Fruit fly (Drosophila melanogaster) whole organism, embryonic: ENCODE data around the gene nerfin-2.
A peak's percentile ranks its signal among the peaks of the same experiment; 100 is the strongest.

Source experiments
- Bgb ChIP-seq: fragments of 200-800 bp; sonication (Bioruptor generic); IDR thresholded peaks from 2 replicates; pipeline ENCODE4 v1.3.6; 2022; ENCODE audit warnings: missing biosample characterization, missing genetic modification characterization; ENCODE audit not compliant: partially characterized antibody
- CG1233 ChIP-seq: fragments of 200-800 bp; sonication (Bioruptor generic); optimal IDR thresholded peaks from 4 replicates; lab custom pipeline; 2018; ENCODE audit warnings: missing biosample characterization, mild to moderate bottlenecking, missing genetic modification characterization
- CG13287 ChIP-seq: fragments of 200-800 bp; sonication (Bioruptor generic); IDR thresholded peaks from 2 replicates; pipeline ENCODE4 v1.3.6; 2022; ENCODE audit warnings: missing biosample characterization, missing genetic modification characterization; ENCODE audit not compliant: partially characterized antibody
- CG15479 ChIP-seq: fragments of 200-800 bp; sonication (Bioruptor generic); optimal IDR thresholded peaks from 3 replicates; lab custom pipeline; 2019; ENCODE audit warnings: missing biosample characterization, mild to moderate bottlenecking, missing genetic modification characterization, moderate library complexity
- CG15514 ChIP-seq: fragments of 200-800 bp; sonication (Bioruptor generic); optimal IDR thresholded peaks from 3 replicates; lab custom pipeline; 2017; ENCODE audit warnings: missing biosample characterization, missing genetic modification characterization, mild to moderate bottlenecking, moderate library complexity, missing genetic modification reagents
- CG17829 ChIP-seq: fragments of 200-800 bp; optimal IDR thresholded peaks from 2 replicates; lab custom pipeline; 2019; ENCODE audit warnings: missing biosample characterization, mild to moderate bottlenecking, missing genetic modification characterization, moderate library complexity
- CG2116 ChIP-seq: fragments of 200-800 bp; sonication (Bioruptor generic); optimal IDR thresholded peaks from 3 replicates; lab custom pipeline; 2018; ENCODE audit warnings: missing biosample characterization, mild to moderate bottlenecking, missing genetic modification characterization
- CG2712 ChIP-seq: fragments of 200-800 bp; optimal IDR thresholded peaks from 3 replicates; lab custom pipeline; 2019; ENCODE audit warnings: missing biosample characterization, mild to moderate bottlenecking, missing genetic modification characterization, moderate library complexity
- CG31224 ChIP-seq: fragments of 200-800 bp; sonication (Bioruptor generic); IDR thresholded peaks from 2 replicates; pipeline ENCODE4 v1.3.6; 2022; ENCODE audit warnings: missing biosample characterization, missing genetic modification characterization
- CG31388 ChIP-seq: fragments of 200-800 bp; sonication (Bioruptor generic); optimal IDR thresholded peaks from 2 replicates; lab custom pipeline; 2016; ENCODE audit warnings: missing biosample characterization, missing genetic modification characterization
- CG4424 ChIP-seq: fragments of 200-800 bp; sonication (Bioruptor generic); optimal IDR thresholded peaks from 3 replicates; lab custom pipeline; 2016; ENCODE audit warnings: missing biosample characterization, missing genetic modification characterization
- CG8290 ChIP-seq, 3 experiments: fragments of 200-800 bp; sonication (Bioruptor generic); optimal IDR thresholded peaks; 2 replicates each; lab custom pipeline; 2016 to 2019; ENCODE audit warnings: missing biosample characterization in 3 of 3, missing genetic modification characterization in 3 of 3, mild to moderate bottlenecking in 2 of 3, moderate library complexity in 1 of 3
- D19A ChIP-seq: fragments of 200-800 bp; optimal IDR thresholded peaks from 3 replicates; lab custom pipeline; 2019; ENCODE audit warnings: missing biosample characterization, mild to moderate bottlenecking, missing genetic modification characterization, moderate library complexity
- Doc3 ChIP-seq: fragments of 200-800 bp; sonication (Bioruptor generic); IDR thresholded peaks from 3 replicates; pipeline ENCODE4 v1.3.6; 2022; ENCODE audit warnings: missing biosample characterization, missing genetic modification characterization; ENCODE audit not compliant: partially characterized antibody
- Dref ChIP-seq: fragments of 200-800 bp; sonication (Bioruptor generic); IDR thresholded peaks from 2 replicates; pipeline ENCODE4 v1.3.6; 2022; ENCODE audit warnings: missing biosample characterization, missing genetic modification characterization
- Fer1 ChIP-seq: fragments of 200-800 bp; sonication (Bioruptor generic); optimal IDR thresholded peaks from 2 replicates; lab custom pipeline; 2017; ENCODE audit warnings: missing biosample characterization, mild to moderate bottlenecking, missing genetic modification characterization
- HLH4C ChIP-seq: fragments of 200-800 bp; sonication (Bioruptor generic); IDR thresholded peaks from 3 replicates; pipeline ENCODE4 v1.3.6; 2022; ENCODE audit warnings: missing biosample characterization, missing genetic modification characterization; ENCODE audit not compliant: partially characterized antibody
- Hr39 ChIP-seq: fragments of >200 bp; optimal IDR thresholded peaks from 2 replicates; lab custom pipeline; 2017
- Hsf ChIP-seq: fragments of 200-800 bp; sonication (Bioruptor generic); optimal IDR thresholded peaks from 3 replicates; lab custom pipeline; 2016; ENCODE audit warnings: missing biosample characterization, missing genetic modification characterization
- Lim3 ChIP-seq: fragments of 200-800 bp; sonication (Bioruptor generic); IDR thresholded peaks from 2 replicates; pipeline ENCODE4 v1.3.6; 2022; ENCODE audit warnings: missing biosample characterization, missing genetic modification characterization
- MBD-R2 ChIP-seq: fragments of 200-800 bp; sonication (Bioruptor generic); IDR thresholded peaks from 2 replicates; pipeline ENCODE4 v1.3.6; 2022; ENCODE audit warnings: missing biosample characterization, missing genetic modification characterization
- MESR4 ChIP-seq: fragments of 200-800 bp; sonication (Bioruptor generic); optimal IDR thresholded peaks from 2 replicates; lab custom pipeline; 2018; ENCODE audit warnings: missing biosample characterization, mild to moderate bottlenecking, missing genetic modification characterization, moderate library complexity
- Med ChIP-seq: fragments of 200-800 bp; sonication (Bioruptor generic); peaks from one replicate; lab custom pipeline; 2016; ENCODE audit warnings: missing biosample characterization, missing genetic modification characterization, mild to moderate bottlenecking, inconsistent platforms, moderate library complexity
- Nf-YB ChIP-seq: fragments of 200-800 bp; sonication (Bioruptor generic); optimal IDR thresholded peaks from 3 replicates; lab custom pipeline; 2019; ENCODE audit warnings: missing biosample characterization, mild to moderate bottlenecking, missing genetic modification characterization, moderate library complexity
- Nf-YC ChIP-seq: fragments of 200-800 bp; optimal IDR thresholded peaks from 3 replicates; lab custom pipeline; 2019; ENCODE audit warnings: missing biosample characterization, mild to moderate bottlenecking, missing genetic modification characterization, moderate library complexity
- Pdp1 ChIP-seq, 2 experiments: fragments of 200-800 bp; sonication (Bioruptor generic); optimal IDR thresholded peaks; 3 replicates each; lab custom pipeline; 2016; ENCODE audit warnings: missing biosample characterization in 2 of 2, missing genetic modification characterization in 2 of 2, mild to moderate bottlenecking in 1 of 2, moderate library complexity in 1 of 2
- Side ChIP-seq: fragments of 200-800 bp; sonication (Bioruptor generic); optimal IDR thresholded peaks from 2 replicates; lab custom pipeline; 2016; ENCODE audit warnings: missing biosample characterization, missing genetic modification characterization
- Sry-β ChIP-seq: fragments of 200-800 bp; sonication (Bioruptor generic); optimal IDR thresholded peaks from 2 replicates; lab custom pipeline; 2018; ENCODE audit warnings: missing biosample characterization, mild to moderate bottlenecking, missing genetic modification characterization, moderate library complexity
- Sry-δ ChIP-seq: fragments of 200-800 bp; sonication (Bioruptor generic); optimal IDR thresholded peaks from 2 replicates; lab custom pipeline; 2016; ENCODE audit warnings: missing biosample characterization, missing genetic modification characterization
- Vsx1 ChIP-seq: fragments of 200-800 bp; sonication (Bioruptor generic); optimal IDR thresholded peaks from 2 replicates; lab custom pipeline; 2017; ENCODE audit warnings: missing biosample characterization, mild to moderate bottlenecking, missing genetic modification characterization, missing genetic modification reagents
- abd-A ChIP-seq: fragments of 200-800 bp; sonication (Bioruptor generic); optimal IDR thresholded peaks from 3 replicates; lab custom pipeline; 2019; ENCODE audit warnings: missing biosample characterization, mild to moderate bottlenecking, missing genetic modification characterization, moderate library complexity
- amos ChIP-seq: fragments of 200-800 bp; sonication (Bioruptor generic); IDR thresholded peaks from 2 replicates; pipeline ENCODE4 v1.3.6; 2022; ENCODE audit warnings: missing biosample characterization, missing genetic modification characterization; ENCODE audit not compliant: partially characterized antibody
- bbx ChIP-seq: fragments of 200-800 bp; sonication (Bioruptor generic); IDR thresholded peaks from 2 replicates; pipeline ENCODE4 v1.3.6; 2022; ENCODE audit warnings: missing biosample characterization, missing genetic modification characterization; ENCODE audit not compliant: partially characterized antibody
- gce ChIP-seq: fragments of 200-800 bp; sonication (Bioruptor generic); IDR thresholded peaks from 3 replicates; pipeline ENCODE4 v1.3.6; 2022; ENCODE audit warnings: missing biosample characterization, missing genetic modification characterization
- gfzf ChIP-seq: fragments of 200-800 bp; sonication (Bioruptor generic); optimal IDR thresholded peaks from 2 replicates; lab custom pipeline; 2016; ENCODE audit warnings: missing biosample characterization, mild to moderate bottlenecking, missing genetic modification characterization, moderate library complexity
- hbn ChIP-seq: fragments of 200-800 bp; sonication (Bioruptor generic); IDR thresholded peaks from 2 replicates; pipeline ENCODE4 v1.3.6; 2022; ENCODE audit warnings: missing biosample characterization, missing genetic modification characterization; ENCODE audit not compliant: partially characterized antibody
- jigr1 ChIP-seq: fragments of 200-800 bp; sonication (Bioruptor generic); IDR thresholded peaks from 3 replicates; pipeline ENCODE4 v1.3.6; 2022; ENCODE audit warnings: missing biosample characterization, missing genetic modification characterization
- lbe ChIP-seq: fragments of 200-800 bp; sonication (Bioruptor generic); optimal IDR thresholded peaks from 2 replicates; lab custom pipeline; 2016; ENCODE audit warnings: missing biosample characterization, mild to moderate bottlenecking, missing genetic modification characterization
- nerfin-2 ChIP-seq: fragments of 200-800 bp; sonication (Bioruptor generic); IDR thresholded peaks from 2 replicates; pipeline ENCODE4 v1.3.6; 2022; ENCODE audit warnings: missing biosample characterization, missing genetic modification characterization; ENCODE audit not compliant: partially characterized antibody
- onecut ChIP-seq: fragments of 200-800 bp; sonication (Bioruptor generic); IDR thresholded peaks from 2 replicates; pipeline ENCODE4 v1.3.6; 2022; ENCODE audit warnings: missing biosample characterization, missing genetic modification characterization
- scrt ChIP-seq: fragments of 200-800 bp; sonication (Bioruptor generic); optimal IDR thresholded peaks from 2 replicates; lab custom pipeline; 2018; ENCODE audit warnings: missing biosample characterization, mild to moderate bottlenecking, missing genetic modification characterization, moderate library complexity
- sens ChIP-seq: fragments of 200-800 bp; sonication (Bioruptor generic); peaks from one replicate; lab custom pipeline; 2016; ENCODE audit warnings: missing biosample characterization, missing genetic modification characterization
- sna ChIP-seq: fragments of 200-800 bp; sonication (Bioruptor generic); IDR thresholded peaks from 2 replicates; pipeline ENCODE4 v1.3.6; 2022; ENCODE audit warnings: missing biosample characterization, missing genetic modification characterization; ENCODE audit not compliant: partially characterized antibody
- trem ChIP-seq: fragments of 200-800 bp; optimal IDR thresholded peaks from 3 replicates; lab custom pipeline; 2019; ENCODE audit warnings: missing biosample characterization, mild to moderate bottlenecking, missing genetic modification characterization, moderate library complexity
- ttk ChIP-seq: fragments of 200-800 bp; sonication (Bioruptor generic); IDR thresholded peaks from 2 replicates; pipeline ENCODE4 v2.1.2; 2022; ENCODE audit warnings: missing biosample characterization, missing genetic modification characterization

nerfin-2 gene

dm6 chr3R:10042664-10043372 lies 28.1 kb upstream of the nerfin-2 start, which contains the start of the genes Mical and CG3909 (continued):
- TF ChIP-seq jigr1 (GFP tag; lab: Robert Waterston, UW): peak; percentile 50; the same call in 2 of the 3 replicates
- TF ChIP-seq ttk (GFP tag; lab: Robert Waterston, UW): peak; percentile 86

DNA sequence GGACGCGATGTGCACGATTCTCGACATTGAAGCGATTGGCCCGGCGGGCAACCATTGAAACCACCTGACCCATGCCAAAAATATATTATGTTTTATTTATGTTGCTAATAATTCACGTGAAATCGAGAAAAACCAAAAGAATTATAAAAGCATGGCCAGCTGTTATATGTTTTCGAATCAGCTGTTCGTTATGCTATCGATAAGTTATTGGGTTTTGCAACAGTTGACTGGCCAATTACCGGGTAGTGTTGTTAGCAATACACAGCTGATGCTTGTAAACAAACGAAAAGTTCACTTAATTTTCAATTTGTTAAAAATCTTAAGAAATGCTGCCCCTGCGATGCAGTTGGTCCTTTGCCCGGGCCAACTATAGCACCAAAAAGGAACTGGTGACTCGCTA lies 25.6 kb upstream of the nerfin-2 start, which contains the start of the genes CG11722 and mtTFB2:
CG11722 (minus strand) TSS at position 200 of the 400 bp plus-strand sequence.
mtTFB2 (plus strand) TSS at position 232 of the 400 bp plus-strand sequence.
- TF ChIP-seq CG4424 (GFP tag; lab: Kevin White, UChicago) (no peak), Hr39 (lab: Kevin White, UChicago) (no peak), D19A (tag; lab: Kevin White, UChicago) (no peak), Nf-YB (GFP tag; lab: Kevin White, UChicago) (peak; percentile 73), CG2116 (GFP tag; lab: Kevin White, UChicago) (peak; percentile 50), nerfin-2 (GFP tag; lab: Robert Waterston, UW) (peak; percentile 48; the same call in 1 of the 2 replicates), Lim3 (no peak), Fer1 (GFP tag; lab: Kevin White, UChicago) (peak; percentile 36), onecut (GFP tag; lab: Robert Waterston, UW) (peak; percentile 72; the same call in 1 of the 2 replicates), CG1233 (GFP tag; lab: Kevin White, UChicago) (no peak), scrt (GFP tag; lab: Kevin White, UChicago) (peak; percentile 90), MBD-R2 (GFP tag; lab: Robert Waterston, UW) (peak; percentile 81), CG31224 (GFP tag; lab: Robert Waterston, UW) (no peak), hbn (peak; percentile 63; the same call in 1 of the 2 replicates), Med (GFP tag; lab: Kevin White, UChicago) (peak; percentile 29), trem (tag; lab: Kevin White, UChicago) (peak; percentile 10), CG31388 (no peak), Dref (GFP tag; lab: Robert Waterston, UW) (peak; percentile 68), gfzf (GFP tag; lab: Kevin White, UChicago) (peak; percentile 2), CG15479 (peak; percentile 45), Vsx1 (GFP tag; lab: Kevin White, UChicago) (peak; percentile 97), sna (GFP tag; lab: Robert Waterston, UW) (peak; percentile 45; the same call in 1 of the 2 replicates), Pdp1 (GFP tag; optimal IDR thresholded peaks at IDR 0.05; lab: Kevin White, UChicago) (peak in 1 of 2 experiments; percentile 84), CG8290 (GFP tag; optimal IDR thresholded peaks at IDR 0.05; lab: Kevin White, UChicago) (no peak), CG8290 (tag; optimal IDR thresholded peaks at IDR 0.05; lab: Kevin White, UChicago) (peak in 1 of 2 experiments; percentile 37), HLH4C (GFP tag; lab: Robert Waterston, UW) (0 out of 3 replicates have a peak, but pooled peaks have one; percentile 47), abd-A (tag; lab: Kevin White, UChicago) (no peak), Side (no peak), CG2712 (tag; lab: Kevin White, UChicago) (peak; percentile 3), amos (GFP tag; lab: Robert Waterston, UW) (peak; percentile 52; the same call in 1 of the 2 replicates), Bgb (GFP tag; lab: Robert Waterston, UW) (peak; percentile 41; the same call in 1 of the 2 replicates), Doc3 (peak; percentile 47; the same call in 1 of the 3 replicates), CG17829 (no peak), Hsf (GFP tag; lab: Kevin White, UChicago) (no peak), Nf-YC (tag; lab: Kevin White, UChicago) (peak; percentile 82), sens (GFP tag; lab: Kevin White, UChicago) (peak; percentile 36), gce (GFP tag; lab: Robert Waterston, UW) (no peak), Sry-β (GFP tag; lab: Kevin White, UChicago) (no peak), CG13287 (GFP tag; lab: Robert Waterston, UW) (peak; percentile 69), lbe (GFP tag; lab: Kevin White, UChicago) (peak; percentile 50), bbx (GFP tag; lab: Robert Waterston, UW) (peak; percentile 39), Sry-δ (GFP tag; lab: Kevin White, UChicago) (peak; percentile 29), MESR4 (GFP tag; lab: Kevin White, UChicago) (peak; percentile 12), CG15514 (GFP tag; lab: Kevin White, UChicago) (peak; percentile 45)
